Worm (Caenorhabditis elegans) whole organism, L4/young adult: ENCODE results near the gene C29F9.2.

ENCODE experiments used
- W03F9.2 ChIP-seq: fragments of 150-350 bp; optimal IDR thresholded peaks from 2 replicates; lab custom pipeline; 2014; ENCODE audit warnings: missing biosample characterization, missing genetic modification characterization
- him-1 ChIP-seq: sonication (generic microtip); optimal IDR thresholded peaks from 2 replicates; lab custom pipeline; 2016; ENCODE audit warnings: missing genotype, missing genetic modification reagents, missing genetic modification characterization, missing compliant biosample characterization

DNA sequence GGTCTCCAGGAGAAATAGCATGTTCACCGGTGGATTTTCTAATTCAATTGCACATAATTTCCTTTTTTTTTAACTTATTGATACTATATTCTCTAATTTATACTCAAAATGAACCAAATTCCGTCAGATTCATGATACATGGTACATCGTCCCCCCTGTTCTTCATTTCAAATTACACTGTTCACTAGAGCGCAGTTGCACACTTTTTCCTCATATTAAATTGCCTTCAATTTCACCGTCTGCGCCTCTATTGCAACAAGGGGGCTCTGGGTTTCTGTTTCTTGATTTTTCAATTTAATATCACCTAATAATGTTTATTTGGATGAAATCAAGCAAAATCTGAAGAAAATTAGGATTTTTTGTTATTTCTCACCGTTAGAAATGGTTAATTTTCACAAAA is 880 bp downstream of the C29F9.2 start:
- TF ChIP-seq him-1 (tag; lab: Kevin White, UChicago) = no peak
- no peak for TF ChIP-seq W03F9.2 (tag; lab: Kevin White, UChicago)
